Fruit fly (Drosophila melanogaster) whole organism, embryonic: Measurements from ENCODE around the gene hry.
A peak's percentile ranks its signal among the peaks of the same experiment; 100 is the strongest.

Experiments used
- C15 ChIP-seq: fragments of 200-800 bp; sonication (Bioruptor generic); IDR thresholded peaks from 3 replicates; pipeline ENCODE4 v1.3.6; 2022; ENCODE audit warnings: missing biosample characterization, missing genetic modification characterization
- CG10979 ChIP-seq: fragments of 200-800 bp; sonication (Bioruptor generic); optimal IDR thresholded peaks from 2 replicates; lab custom pipeline; 2018; ENCODE audit warnings: missing biosample characterization, mild to moderate bottlenecking, missing genetic modification characterization, moderate library complexity
- CG11085 ChIP-seq: fragments of 200-800 bp; sonication (Bioruptor generic); IDR thresholded peaks from 2 replicates; pipeline ENCODE4 v1.3.6; 2022; ENCODE audit warnings: missing biosample characterization, missing genetic modification characterization
- CG11247 ChIP-seq: fragments of 200-800 bp; sonication (Bioruptor generic); IDR thresholded peaks from 2 replicates; pipeline ENCODE4 v1.3.6; 2022; ENCODE audit warnings: missing biosample characterization, missing genetic modification characterization
- CG11398 ChIP-seq: fragments of 200-800 bp; sonication (Bioruptor generic); optimal IDR thresholded peaks from 2 replicates; lab custom pipeline; 2016; ENCODE audit warnings: missing biosample characterization, missing genetic modification characterization
- CG11504 ChIP-seq: fragments of 200-800 bp; sonication (Bioruptor generic); optimal IDR thresholded peaks from 3 replicates; lab custom pipeline; 2019; ENCODE audit warnings: missing biosample characterization, mild to moderate bottlenecking, missing genetic modification characterization, moderate library complexity
- CG13894 ChIP-seq: fragments of 200-800 bp; sonication (Bioruptor generic); optimal IDR thresholded peaks from 3 replicates; lab custom pipeline; 2018; ENCODE audit warnings: missing biosample characterization, mild to moderate bottlenecking, missing genetic modification characterization, moderate library complexity
- CG15269 ChIP-seq: fragments of 200-800 bp; sonication (Bioruptor generic); optimal IDR thresholded peaks from 2 replicates; lab custom pipeline; 2018; ENCODE audit warnings: missing biosample characterization, mild to moderate bottlenecking, missing genetic modification characterization, moderate library complexity
- CG17829 ChIP-seq: fragments of 200-800 bp; optimal IDR thresholded peaks from 2 replicates; lab custom pipeline; 2019; ENCODE audit warnings: missing biosample characterization, mild to moderate bottlenecking, missing genetic modification characterization, moderate library complexity
- CG18599 ChIP-seq: fragments of 200-800 bp; sonication (Bioruptor generic); optimal IDR thresholded peaks from 3 replicates; lab custom pipeline; 2017; ENCODE audit warnings: missing biosample characterization, missing genetic modification characterization, mild to moderate bottlenecking, moderate library complexity, missing genetic modification reagents
- CG2202 ChIP-seq: fragments of 200-800 bp; sonication (Bioruptor generic); optimal IDR thresholded peaks from 2 replicates; lab custom pipeline; 2018; ENCODE audit warnings: missing biosample characterization, mild to moderate bottlenecking, missing genetic modification characterization
- CG31441 ChIP-seq: fragments of 200-800 bp; sonication (Bioruptor generic); IDR thresholded peaks from 2 replicates; pipeline ENCODE4 v1.3.6; 2022; ENCODE audit warnings: missing biosample characterization, missing genetic modification characterization
- CG3407 ChIP-seq: fragments of 200-800 bp; sonication (Bioruptor generic); optimal IDR thresholded peaks from 2 replicates; lab custom pipeline; 2018; ENCODE audit warnings: missing biosample characterization, mild to moderate bottlenecking, missing genetic modification characterization
- CG4424 ChIP-seq: fragments of 200-800 bp; sonication (Bioruptor generic); optimal IDR thresholded peaks from 3 replicates; lab custom pipeline; 2016; ENCODE audit warnings: missing biosample characterization, missing genetic modification characterization
- CG7839 ChIP-seq: fragments of 200-800 bp; sonication (Bioruptor generic); optimal IDR thresholded peaks from 3 replicates; lab custom pipeline; 2018; ENCODE audit warnings: missing biosample characterization, mild to moderate bottlenecking, missing genetic modification characterization, moderate library complexity
- Camta ChIP-seq: fragments of 200-800 bp; sonication (Bioruptor generic); optimal IDR thresholded peaks from 2 replicates; lab custom pipeline; 2016; ENCODE audit warnings: missing biosample characterization, missing genetic modification characterization
- Ets65A ChIP-seq: fragments of 200-800 bp; sonication (Bioruptor generic); peaks from one replicate; lab custom pipeline; 2016; ENCODE audit warnings: missing biosample characterization, missing genetic modification characterization
- HHEX ChIP-seq: fragments of 200-800 bp; sonication (Bioruptor generic); optimal IDR thresholded peaks from 3 replicates; lab custom pipeline; 2017; ENCODE audit warnings: missing biosample characterization, mild to moderate bottlenecking, missing genetic modification characterization, missing genetic modification reagents
- Mes4 ChIP-seq: fragments of 200-800 bp; sonication (Bioruptor generic); optimal IDR thresholded peaks from 2 replicates; lab custom pipeline; 2016; ENCODE audit warnings: missing biosample characterization, missing genetic modification characterization
- Neu2 ChIP-seq: fragments of 200-800 bp; sonication (Bioruptor generic); optimal IDR thresholded peaks from 3 replicates; lab custom pipeline; 2016; ENCODE audit warnings: missing biosample characterization, missing genetic modification characterization, borderline replicate concordance
- NfI ChIP-seq: fragments of 200-800 bp; sonication (Bioruptor generic); optimal IDR thresholded peaks from 3 replicates; lab custom pipeline; 2018; ENCODE audit warnings: missing biosample characterization, mild to moderate bottlenecking, missing genetic modification characterization, moderate library complexity
- Opbp ChIP-seq: fragments of 200-800 bp; sonication (Bioruptor generic); IDR thresholded peaks from 3 replicates; pipeline ENCODE4 v1.3.6; 2022; ENCODE audit warnings: missing biosample characterization, missing genetic modification characterization; ENCODE audit not compliant: partially characterized antibody
- Poxn ChIP-seq: fragments of 200-800 bp; sonication (Bioruptor generic); IDR thresholded peaks from 2 replicates; pipeline ENCODE4 v1.3.6; 2022; ENCODE audit warnings: missing biosample characterization, missing genetic modification characterization
- Ptx1 ChIP-seq: fragments of 200-800 bp; sonication (Bioruptor generic); IDR thresholded peaks from 2 replicates; pipeline ENCODE4 v1.3.6; 2022; ENCODE audit warnings: missing biosample characterization, missing genetic modification characterization
- Ssrp ChIP-seq: fragments of 200-800 bp; sonication (Bioruptor generic); optimal IDR thresholded peaks from 2 replicates; lab custom pipeline; 2018; ENCODE audit warnings: missing biosample characterization, mild to moderate bottlenecking, missing genetic modification characterization, moderate library complexity
- ara ChIP-seq: fragments of 200-800 bp; sonication (Bioruptor generic); IDR thresholded peaks from 2 replicates; pipeline ENCODE4 v1.3.6; 2022; ENCODE audit warnings: missing biosample characterization, missing genetic modification characterization
- ase ChIP-seq: fragments of 200-800 bp; sonication (Bioruptor generic); IDR thresholded peaks from 3 replicates; pipeline ENCODE4 v1.3.6; 2022; ENCODE audit warnings: missing biosample characterization, missing genetic modification characterization
- br ChIP-seq: fragments of >200 bp; optimal IDR thresholded peaks from 2 replicates; lab custom pipeline; 2017
- bsh ChIP-seq, 2 experiments: fragments of 200-800 bp; sonication (Bioruptor generic); optimal IDR thresholded peaks; 2 replicates each; lab custom pipeline; 2017 to 2018; ENCODE audit warnings: mild to moderate bottlenecking in 2 of 2, missing biosample characterization in 2 of 2, missing genetic modification characterization in 2 of 2, moderate library complexity in 1 of 2
- dati ChIP-seq: fragments of 200-800 bp; sonication (Bioruptor generic); IDR thresholded peaks from 2 replicates; pipeline ENCODE4 v1.3.6; 2022; ENCODE audit warnings: missing biosample characterization, missing genetic modification characterization
- fru ChIP-seq: fragments of >200 bp; optimal IDR thresholded peaks from 2 replicates; lab custom pipeline; 2017
- gcm ChIP-seq: fragments of 200-800 bp; sonication (Bioruptor generic); optimal IDR thresholded peaks from 2 replicates; lab custom pipeline; 2019; ENCODE audit warnings: missing biosample characterization, mild to moderate bottlenecking, missing genetic modification characterization, moderate library complexity
- grau ChIP-seq: fragments of 200-800 bp; optimal IDR thresholded peaks from 3 replicates; lab custom pipeline; 2019; ENCODE audit warnings: missing biosample characterization, mild to moderate bottlenecking, missing genetic modification characterization, moderate library complexity
- gt ChIP-seq: fragments of 200-800 bp; sonication (Bioruptor generic); IDR thresholded peaks from 2 replicates; pipeline ENCODE4 v1.3.6; 2022; ENCODE audit warnings: missing biosample characterization, missing genetic modification characterization
- hbn ChIP-seq: fragments of 200-800 bp; sonication (Bioruptor generic); IDR thresholded peaks from 2 replicates; pipeline ENCODE4 v1.3.6; 2022; ENCODE audit warnings: missing biosample characterization, missing genetic modification characterization; ENCODE audit not compliant: partially characterized antibody
- jumu ChIP-seq: fragments of 200-800 bp; sonication (Bioruptor generic); optimal IDR thresholded peaks from 3 replicates; lab custom pipeline; 2016; ENCODE audit warnings: missing biosample characterization, missing genetic modification characterization
- nom ChIP-seq: fragments of 200-800 bp; sonication (Bioruptor generic); optimal IDR thresholded peaks from 2 replicates; lab custom pipeline; 2017; ENCODE audit warnings: missing biosample characterization, missing genetic modification characterization, mild to moderate bottlenecking, moderate library complexity, missing genetic modification reagents
- odd ChIP-seq: fragments of 200-800 bp; sonication (Bioruptor generic); optimal IDR thresholded peaks from 2 replicates; lab custom pipeline; 2017; ENCODE audit warnings: missing biosample characterization, mild to moderate bottlenecking, missing genetic modification characterization
- prd ChIP-seq, 3 experiments: fragments of >200 bp in 2 of 3; fragments of 200-800 bp in 1 of 3; sonication (Bioruptor generic) in 1 of 3; optimal IDR thresholded peaks in 2 of 3; IDR thresholded peaks in 1 of 3; 2 replicates in 2 of 3; 3 replicates in 1 of 3; pipeline versions ENCODE4 v1.3.6 to Lab custom; 2017 to 2022; ENCODE audit warnings: missing biosample characterization in 1 of 3, missing genetic modification characterization in 1 of 3
- repo ChIP-seq: fragments of 200-800 bp; sonication (Bioruptor generic); optimal IDR thresholded peaks from 2 replicates; lab custom pipeline; 2016; ENCODE audit warnings: missing biosample characterization, missing genetic modification characterization
- sens ChIP-seq: fragments of 200-800 bp; sonication (Bioruptor generic); peaks from one replicate; lab custom pipeline; 2016; ENCODE audit warnings: missing biosample characterization, missing genetic modification characterization
- shn ChIP-seq: fragments of 200-800 bp; sonication (Bioruptor generic); optimal IDR thresholded peaks from 3 replicates; lab custom pipeline; 2016; ENCODE audit warnings: missing biosample characterization, missing genetic modification characterization
- slbo ChIP-seq: fragments of 200-800 bp; sonication (Bioruptor generic); IDR thresholded peaks from 2 replicates; pipeline ENCODE4 v1.3.6; 2022; ENCODE audit warnings: missing biosample characterization, missing genetic modification characterization
- sna ChIP-seq: fragments of 200-800 bp; sonication (Bioruptor generic); IDR thresholded peaks from 2 replicates; pipeline ENCODE4 v1.3.6; 2022; ENCODE audit warnings: missing biosample characterization, missing genetic modification characterization; ENCODE audit not compliant: partially characterized antibody
- tna ChIP-seq: fragments of 200-800 bp; sonication (Bioruptor generic); IDR thresholded peaks from 2 replicates; pipeline ENCODE4 v1.3.6; 2022; ENCODE audit warnings: missing biosample characterization, missing genetic modification characterization; ENCODE audit not compliant: partially characterized antibody
- tup ChIP-seq: fragments of 200-800 bp; sonication (Bioruptor generic); optimal IDR thresholded peaks from 2 replicates; lab custom pipeline; 2016; ENCODE audit warnings: missing biosample characterization, mild to moderate bottlenecking, missing genetic modification characterization, moderate library complexity
- wor ChIP-seq: fragments of 200-800 bp; sonication (Bioruptor generic); IDR thresholded peaks from 2 replicates; pipeline ENCODE4 v1.3.6; 2022; ENCODE audit warnings: missing biosample characterization, missing genetic modification characterization
- zen ChIP-seq: fragments of 200-800 bp; sonication (Bioruptor generic); optimal IDR thresholded peaks from 3 replicates; lab custom pipeline; 2018; ENCODE audit warnings: missing biosample characterization, mild to moderate bottlenecking, missing genetic modification characterization, moderate library complexity

Gene hry

dm6 chr3L:8712913-8713312, 37.4 kb downstream of the hry start (continued):
- TF ChIP-seq slbo (GFP tag; lab: Robert Waterston, UW) (0 out of 2 replicates have a peak, but pooled peaks have one; percentile 27), CG15269 (peak; percentile 4), CG31441 (peak; percentile 59), CG10979 (peak; percentile 27), grau (tag; lab: Kevin White, UChicago) (peak; percentile 24), sens (peak; percentile 20), CG18599 (no peak)

- TF ChIP-seq Neu2 (GFP tag; lab: Kevin White, UChicago) (no peak), nom (GFP tag; lab: Kevin White, UChicago) (no peak), Ets65A (GFP tag; lab: Kevin White, UChicago) (peak; percentile 72)
- TF ChIP-seq, all 482 proteins: peak for 1
These were observed 40.5 kb downstream of the hry start for dm6 chr3L:8716013-8716412.

DNA sequence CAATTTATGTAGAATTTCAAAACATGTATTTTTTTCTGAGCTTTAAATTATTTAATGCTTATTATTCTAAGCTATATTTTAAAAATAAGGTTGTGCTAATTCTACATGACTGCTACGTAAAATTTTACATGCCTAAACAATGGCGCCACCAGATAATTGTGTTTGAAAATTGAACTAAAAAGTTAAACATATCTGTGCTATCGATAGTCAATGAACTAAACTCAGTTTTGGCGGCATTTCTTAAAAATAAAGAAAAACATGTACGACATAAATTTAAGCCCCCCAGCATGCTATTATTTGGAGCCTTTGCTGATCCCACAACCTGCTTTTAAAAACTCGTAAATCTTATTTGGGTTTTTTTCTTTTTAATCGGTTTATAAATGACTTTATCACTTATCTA, 43.0 kb downstream of the hry start:
- no peak for TF ChIP-seq CG2202 (tag; lab: Kevin White, UChicago)
- TF ChIP-seq CG17829 (tag; lab: Kevin White, UChicago), result peak; percentile 58
- TF ChIP-seq Poxn, result no peak
- TF ChIP-seq CG13894 (tag; lab: Kevin White, UChicago), result no peak
- no peak for TF ChIP-seq odd (GFP tag; lab: Kevin White, UChicago)
- no peak for TF ChIP-seq CG10979
- no peak for TF ChIP-seq repo (GFP tag; lab: Kevin White, UChicago)
- no peak for TF ChIP-seq C15 (GFP tag; lab: Robert Waterston, UW)
- peak; percentile 35; the same call in 1 of the 2 replicates for TF ChIP-seq tna (GFP tag; lab: Robert Waterston, UW)
- no peak for TF ChIP-seq gt (GFP tag; lab: Robert Waterston, UW)
- TF ChIP-seq CG7839 (tag; lab: Kevin White, UChicago), result peak; percentile 23
- TF ChIP-seq prd (optimal IDR thresholded peaks at IDR 0.05; lab: Kevin White, UChicago), result no peak
- no peak for TF ChIP-seq prd (GFP tag; IDR thresholded peaks at IDR 0.05; lab: Robert Waterston, UW)
- TF ChIP-seq Ptx1 (GFP tag; lab: Robert Waterston, UW), result 0 out of 2 replicates have a peak, but pooled peaks have one; percentile 19
- TF ChIP-seq NfI (GFP tag; lab: Kevin White, UChicago), result no peak
- no peak for TF ChIP-seq dati (GFP tag; lab: Robert Waterston, UW)
- no peak for TF ChIP-seq CG11398 (GFP tag; lab: Kevin White, UChicago)
- no peak for TF ChIP-seq gcm (GFP tag; lab: Kevin White, UChicago)
- no peak for TF ChIP-seq Mes4 (GFP tag; lab: Kevin White, UChicago)
- peak; percentile 52 for TF ChIP-seq CG11504 (tag; lab: Kevin White, UChicago)
- TF ChIP-seq Camta (GFP tag; lab: Kevin White, UChicago), result no peak
- no peak for TF ChIP-seq Ssrp (tag; lab: Kevin White, UChicago)
- no peak for TF ChIP-seq jumu
- TF ChIP-seq hbn (GFP tag; lab: Robert Waterston, UW), result peak; percentile 55
- no peak for TF ChIP-seq bsh (GFP tag; optimal IDR thresholded peaks at IDR 0.05; lab: Kevin White, UChicago)
- no peak for TF ChIP-seq CG4424 (GFP tag; lab: Kevin White, UChicago)
- no peak for TF ChIP-seq CG11247 (GFP tag; lab: Robert Waterston, UW)
- TF ChIP-seq CG11085 (GFP tag; lab: Robert Waterston, UW), result no peak
- TF ChIP-seq br (lab: Kevin White, UChicago), result no peak
- TF ChIP-seq Opbp (GFP tag; lab: Robert Waterston, UW), result peak; percentile 83
- TF ChIP-seq CG3407 (GFP tag; lab: Kevin White, UChicago), result no peak
- no peak for TF ChIP-seq HHEX
- TF ChIP-seq zen (tag; lab: Kevin White, UChicago), result no peak
- no peak for TF ChIP-seq shn (GFP tag; lab: Kevin White, UChicago)
- TF ChIP-seq ase (GFP tag; lab: Robert Waterston, UW), result peak; percentile 31; the same call in 1 of the 3 replicates
- no peak for TF ChIP-seq fru
- TF ChIP-seq wor (GFP tag; lab: Robert Waterston, UW), result no peak
- no peak for TF ChIP-seq tup (GFP tag; lab: Kevin White, UChicago)
- peak; percentile 50; the same call in 1 of the 2 replicates for TF ChIP-seq sna (GFP tag; lab: Robert Waterston, UW)
- no peak for TF ChIP-seq ara (GFP tag; lab: Robert Waterston, UW)
